Worm (Caenorhabditis elegans) whole organism, L4 larva: ENCODE measurements around the gene C02G6.3.

ENCODE experiments used
- F37D6.2 ChIP-seq: sonication (generic microtip); optimal IDR thresholded peaks from 2 replicates; lab custom pipeline; 2016; ENCODE audit warnings: mild to moderate bottlenecking, missing genetic modification characterization, missing compliant biosample characterization
- F44E2.7 ChIP-seq: fragments of 200-800 bp; sonication (Bioruptor generic); IDR thresholded peaks from 2 replicates; pipeline ENCODE4 v2.1.2; 2022; ENCODE audit warnings: missing genetic modification characterization, missing compliant biosample characterization
- R02D3.7 ChIP-seq: fragments of 150-350 bp; sonication (generic microtip); optimal IDR thresholded peaks from 3 replicates; lab custom pipeline; 2014; ENCODE audit warnings: missing biosample characterization, missing genetic modification characterization
- T26A8.4 ChIP-seq: fragments of 200-800 bp; sonication (Bioruptor generic); IDR thresholded peaks from 2 replicates; pipeline ENCODE4 v1.3.6; 2022; ENCODE audit warnings: missing genetic modification characterization, missing compliant biosample characterization
- Y75B8A.6 ChIP-seq: fragments of 200-800 bp; sonication (Bioruptor generic); IDR thresholded peaks from 2 replicates; pipeline ENCODE4 v1.3.6; 2022; ENCODE audit warnings: missing genetic modification reagents, missing genetic modification characterization, missing compliant biosample characterization
- aha-1 ChIP-seq: fragments of 150-350 bp; peaks from one replicate; lab custom pipeline; 2014; ENCODE audit warnings: missing biosample characterization, missing genetic modification characterization
- ama-1 ChIP-seq: fragments of 150-350 bp; optimal IDR thresholded peaks from 2 replicates; lab custom pipeline; 2014; ENCODE audit warnings: inconsistent platforms, mixed read lengths
- arid-1 ChIP-seq: fragments of 200-800 bp; sonication (Bioruptor generic); conservative IDR thresholded peaks from 2 replicates; pipeline ENCODE4 v1.3.6; 2022; ENCODE audit warnings: missing genetic modification reagents, missing genetic modification characterization, missing compliant biosample characterization
- ces-1 ChIP-seq: fragments of 150-350 bp; sonication (generic microtip); optimal IDR thresholded peaks from 4 replicates; lab custom pipeline; 2014; ENCODE audit warnings: missing biosample characterization, missing genetic modification reagents, missing genetic modification characterization
- daf-16 ChIP-seq, 3 experiments: sonication (generic microtip); optimal IDR thresholded peaks; 2 replicates each; lab custom pipeline; 2016 to 2017; ENCODE audit warnings: missing genetic modification characterization in 3 of 3, missing genetic modification reagents in 3 of 3, mild to moderate bottlenecking in 2 of 3, missing compliant biosample characterization in 2 of 3, missing biosample characterization in 1 of 3, moderate library complexity in 1 of 3
- dmd-8 ChIP-seq: fragments of 200-800 bp; sonication (Bioruptor generic); IDR thresholded peaks from 2 replicates; pipeline ENCODE4 v1.3.6; 2022; ENCODE audit warnings: missing genetic modification characterization, missing compliant biosample characterization
- dmd-9 ChIP-seq: fragments of 200-800 bp; sonication (Bioruptor generic); IDR thresholded peaks from 2 replicates; pipeline ENCODE4 v1.3.6; 2022; ENCODE audit warnings: missing genetic modification reagents, missing genetic modification characterization, missing compliant biosample characterization
- dpl-1 ChIP-seq: fragments of 150-350 bp; optimal IDR thresholded peaks from 2 replicates; lab custom pipeline; 2014; ENCODE audit warnings: missing biosample characterization, missing genetic modification reagents, missing genetic modification characterization
- dve-1 ChIP-seq: sonication (generic microtip); optimal IDR thresholded peaks from 2 replicates; lab custom pipeline; 2017; ENCODE audit warnings: antibody characterized with exemption, mild to moderate bottlenecking, missing genetic modification characterization, missing compliant biosample characterization; ENCODE audit not compliant: insufficient read depth
- hif-1 ChIP-seq, 2 experiments: sonication (generic microtip); optimal IDR thresholded peaks; 2 replicates each; lab custom pipeline; 2016 to 2017; ENCODE audit warnings: missing compliant biosample characterization in 2 of 2, missing genetic modification characterization in 2 of 2, missing genetic modification reagents in 2 of 2, missing genotype in 2 of 2, mild to moderate bottlenecking in 1 of 2
- hlh-30 ChIP-seq: sonication (generic microtip); optimal IDR thresholded peaks from 2 replicates; lab custom pipeline; 2017; ENCODE audit warnings: antibody characterized with exemption, mild to moderate bottlenecking, missing genetic modification characterization, missing compliant biosample characterization; ENCODE audit not compliant: insufficient read depth
- hmg-1.1 ChIP-seq: fragments of 200-800 bp; sonication (Bioruptor generic); IDR thresholded peaks from 2 replicates; pipeline ENCODE4 v1.3.6; 2022; ENCODE audit warnings: missing genetic modification reagents, missing genetic modification characterization, missing compliant biosample characterization
- lim-7 ChIP-seq: fragments of 200-800 bp; sonication (Bioruptor generic); IDR thresholded peaks from 2 replicates; pipeline ENCODE4 v1.3.6; 2022; ENCODE audit warnings: missing genetic modification characterization, missing compliant biosample characterization
- lin-38 ChIP-seq: fragments of 200-800 bp; sonication (Bioruptor generic); IDR thresholded peaks from 2 replicates; pipeline ENCODE4 v1.3.6; 2022; ENCODE audit warnings: missing genetic modification reagents, missing genetic modification characterization, missing compliant biosample characterization
- madf-5 ChIP-seq, 2 experiments: fragments of 200-800 bp; sonication (Bioruptor generic); IDR thresholded peaks; 2 replicates each; pipeline ENCODE4 v1.3.6; 2022; ENCODE audit warnings: missing compliant biosample characterization in 2 of 2, missing genetic modification characterization in 2 of 2
- madf-9 ChIP-seq: fragments of 200-800 bp; sonication (Bioruptor generic); conservative IDR thresholded peaks from 2 replicates; pipeline ENCODE4 v1.3.6; 2022; ENCODE audit warnings: missing genetic modification reagents, missing genetic modification characterization, missing compliant biosample characterization
- mep-1 ChIP-seq: fragments of 150-350 bp; sonication (generic microtip); optimal IDR thresholded peaks from 3 replicates; lab custom pipeline; 2014; ENCODE audit warnings: missing biosample characterization, missing genetic modification characterization
- mes-2 ChIP-seq: sonication (generic microtip); optimal IDR thresholded peaks from 2 replicates; lab custom pipeline; 2016; ENCODE audit warnings: missing genotype, mild to moderate bottlenecking, missing genetic modification characterization, missing compliant biosample characterization; ENCODE audit not compliant: poor library complexity, severe bottlenecking
- nhr-102 ChIP-seq: sonication (generic microtip); optimal IDR thresholded peaks from 2 replicates; lab custom pipeline; 2016; ENCODE audit warnings: mild to moderate bottlenecking, missing genetic modification characterization, moderate library complexity, missing compliant biosample characterization
- nhr-25 ChIP-seq: sonication (generic microtip); optimal IDR thresholded peaks from 2 replicates; lab custom pipeline; 2017; ENCODE audit warnings: missing genetic modification characterization, mild to moderate bottlenecking, missing compliant biosample characterization, antibody characterized with exemption, moderate library complexity, borderline replicate concordance; ENCODE audit not compliant: insufficient read depth
- nhr-42 ChIP-seq: fragments of 200-800 bp; sonication (Bioruptor generic); IDR thresholded peaks from 2 replicates; pipeline ENCODE4 v1.3.6; 2022; ENCODE audit warnings: missing genetic modification characterization, missing compliant biosample characterization
- pha-4 ChIP-seq, 2 experiments: fragments of 150-350 bp in 1 of 2; fragments of 200-800 bp in 1 of 2; sonication (Bioruptor generic) in 1 of 2; IDR thresholded peaks in 1 of 2; optimal IDR thresholded peaks in 1 of 2; 2 replicates each; pipeline versions ENCODE4 v1.3.6 to Lab custom; 2014 to 2022; ENCODE audit warnings: missing genetic modification characterization in 2 of 2, missing genetic modification reagents in 2 of 2, missing biosample characterization in 1 of 2, missing compliant biosample characterization in 1 of 2
- sdz-12 ChIP-seq: fragments of 200-800 bp; sonication (Bioruptor generic); optimal IDR thresholded peaks from 2 replicates; lab custom pipeline; 2018; ENCODE audit warnings: mild to moderate bottlenecking, missing genetic modification characterization, missing compliant biosample characterization
- snpc-1.2 ChIP-seq: fragments of 200-800 bp; sonication (Bioruptor generic); IDR thresholded peaks from 2 replicates; pipeline ENCODE4 v1.3.6; 2022; ENCODE audit warnings: missing genetic modification reagents, missing genetic modification characterization, missing compliant biosample characterization
- spr-1 ChIP-seq: sonication (generic microtip); optimal IDR thresholded peaks from 2 replicates; lab custom pipeline; 2016; ENCODE audit warnings: mild to moderate bottlenecking, missing genetic modification characterization, missing compliant biosample characterization
- spr-3 ChIP-seq: fragments of 200-800 bp; sonication (Bioruptor generic); optimal IDR thresholded peaks from 2 replicates; lab custom pipeline; 2018; ENCODE audit warnings: mild to moderate bottlenecking, missing genetic modification characterization, missing compliant biosample characterization
- tra-1 ChIP-seq: fragments of 200-800 bp; sonication (Bioruptor generic); IDR thresholded peaks from 2 replicates; pipeline ENCODE4 v1.3.6; 2022; ENCODE audit warnings: missing genetic modification reagents, missing genetic modification characterization, missing compliant biosample characterization
- unc-62 ChIP-seq, 3 experiments: fragments of 150-350 bp in 1 of 3; sonication (generic microtip); optimal IDR thresholded peaks in 2 of 3; peaks in 1 of 3; 1 replicate in 1 of 3; 2 replicates in 2 of 3; lab custom pipeline; 2014 to 2017; ENCODE audit warnings: missing biosample characterization in 3 of 3, missing genetic modification characterization in 3 of 3, missing genetic modification reagents in 3 of 3, missing genotype in 1 of 3
- zip-2 ChIP-seq: fragments of 150-350 bp; optimal IDR thresholded peaks from 2 replicates; lab custom pipeline; 2014; ENCODE audit warnings: missing biosample characterization, missing genetic modification characterization

The C02G6.3 gene

ce11 chrV:5838576-5839366 lies 41.4 kb upstream of the C02G6.3 start, which contains the start of gene F26F12.2:
F26F12.2 (minus strand) TSS chrV:5838613.
- peak; percentile 68 for TF ChIP-seq dve-1
- peak; percentile 26 for TF ChIP-seq hlh-30 (tag; lab: Kevin White, UChicago)
- peak; percentile 84 for TF ChIP-seq aha-1
- peak in 1 of 2 experiments; percentile 11 for TF ChIP-seq hif-1 (tag; optimal IDR thresholded peaks at IDR 0.05; lab: Kevin White, UChicago)
- peak; percentile 6 for TF ChIP-seq spr-1 (tag; lab: Kevin White, UChicago)
- 0 out of 2 replicates have a peak, but pooled peaks have one; percentile 17 for TF ChIP-seq lin-38 (GFP tag; lab: Robert Waterston, UW)
- 0 out of 2 replicates have a peak, but pooled peaks have one; percentile 46 for TF ChIP-seq dmd-9
- TF ChIP-seq sdz-12 = peak; percentile 78
- TF ChIP-seq nhr-25 (tag; lab: Kevin White, UChicago) = peak; percentile 59
- TF ChIP-seq snpc-1.2 (GFP tag; lab: Robert Waterston, UW) = peak; percentile 5; the same call in 1 of the 2 replicates
- TF ChIP-seq ces-1 = no peak
- peak; percentile 39; the same call in 1 of the 2 replicates for TF ChIP-seq hmg-1.1 (GFP tag; lab: Robert Waterston, UW)
- TF ChIP-seq nhr-102 (tag; lab: Kevin White, UChicago) = peak; percentile 6
- peak; percentile 61; the same call in 1 of the 2 replicates for TF ChIP-seq arid-1 (GFP tag; lab: Robert Waterston, UW)
- TF ChIP-seq R02D3.7 = no peak
- no peak for TF ChIP-seq dpl-1 (GFP tag; lab: Kevin White, UChicago)
- TF ChIP-seq mep-1 (tag; lab: Kevin White, UChicago) = peak; percentile 39
- no peak for TF ChIP-seq spr-3 (GFP tag; lab: Kevin White, UChicago)
- TF ChIP-seq mes-2 (tag; lab: Kevin White, UChicago) = no peak
- peak; percentile 43; the same call in 1 of the 2 replicates for TF ChIP-seq T26A8.4 (GFP tag; lab: Robert Waterston, UW)
- TF ChIP-seq madf-9 (GFP tag; lab: Robert Waterston, UW) = 0 out of 2 replicates have a peak, but pooled peaks have one; percentile 12
- no peak for TF ChIP-seq tra-1 (GFP tag; lab: Robert Waterston, UW)
- TF ChIP-seq F44E2.7 (GFP tag; lab: Robert Waterston, UW) = no peak
- TF ChIP-seq daf-16 (GFP tag; optimal IDR thresholded peaks at IDR 0.05; lab: Kevin White, UChicago) = no peak
- TF ChIP-seq daf-16 (tag; optimal IDR thresholded peaks at IDR 0.05; lab: Kevin White, UChicago) = peak; percentile 26
- peak in 1 of 2 experiments; percentile 91 for TF ChIP-seq unc-62 (GFP tag; optimal IDR thresholded peaks at IDR 0.05 in 1 of 2; lab: Kevin White, UChicago)
- TF ChIP-seq unc-62 (tag; optimal IDR thresholded peaks at IDR 0.05; lab: Kevin White, UChicago) = no peak
- TF ChIP-seq ama-1 = peak; percentile 79
- peak in 1 of 2 experiments; percentile 17; a peak in 1 of 4 replicates for TF ChIP-seq madf-5 (GFP tag; IDR thresholded peaks at IDR 0.05; lab: Robert Waterston, UW)
- no peak for TF ChIP-seq pha-4 (GFP tag; IDR thresholded peaks at IDR 0.05; lab: Robert Waterston, UW)
- no peak for TF ChIP-seq pha-4 (tag; optimal IDR thresholded peaks at IDR 0.05; lab: Kevin White, UChicago)
- peak; percentile 41; the same call in 1 of the 2 replicates for TF ChIP-seq lim-7
- peak; percentile 26 for TF ChIP-seq F37D6.2

ce11 chrV:5840939-5841338 lies 39.2 kb upstream of the C02G6.3 start:
- 0 out of 2 replicates have a peak, but pooled peaks have one; percentile 23 for TF ChIP-seq dmd-8 (GFP tag; lab: Robert Waterston, UW)
- TF ChIP-seq Y75B8A.6 (GFP tag; lab: Robert Waterston, UW) = no peak
- TF ChIP-seq zip-2 (tag; lab: Kevin White, UChicago) = no peak
- TF ChIP-seq nhr-42 (GFP tag; lab: Robert Waterston, UW) = no peak
- no peak for TF ChIP-seq madf-5 (GFP tag; IDR thresholded peaks at IDR 0.05; lab: Robert Waterston, UW)
- peak; percentile 96 for TF ChIP-seq aha-1
- TF ChIP-seq T26A8.4 (GFP tag; lab: Robert Waterston, UW) = no peak
- no peak for TF ChIP-seq F37D6.2
